Worm (Caenorhabditis elegans) whole organism, L1 larva: ENCODE measurements around the gene F23B2.7.

ENCODE experiments used
- C04F5.9 ChIP-seq: sonication (generic microtip); optimal IDR thresholded peaks from 2 replicates; lab custom pipeline; 2016; ENCODE audit warnings: missing genetic modification characterization, missing compliant biosample characterization
- aha-1 ChIP-seq: fragments of 150-350 bp; optimal IDR thresholded peaks from 2 replicates; lab custom pipeline; 2014; ENCODE audit warnings: missing biosample characterization, missing genetic modification characterization
- ceh-63 ChIP-seq: fragments of 200-800 bp; sonication (Bioruptor generic); optimal IDR thresholded peaks from 2 replicates; lab custom pipeline; 2018; ENCODE audit warnings: mild to moderate bottlenecking, missing genetic modification characterization, missing compliant biosample characterization
- efl-1 ChIP-seq, 4 experiments: fragments of 150-350 bp; optimal IDR thresholded peaks in 3 of 4; peaks in 1 of 4; 1 replicate in 1 of 4; 2 replicates in 3 of 4; lab custom pipeline; 2014; ENCODE audit warnings: missing biosample characterization in 2 of 4, missing genetic modification characterization in 2 of 4, missing genetic modification reagents in 2 of 4
- efl-3 ChIP-seq: fragments of 200-800 bp; sonication (Bioruptor generic); optimal IDR thresholded peaks from 2 replicates; lab custom pipeline; 2018; ENCODE audit warnings: mild to moderate bottlenecking, missing genetic modification characterization, missing compliant biosample characterization
- egl-27 ChIP-seq, 2 experiments: fragments of 150-350 bp in 1 of 2; sonication (generic microtip); optimal IDR thresholded peaks; 3 replicates each; lab custom pipeline; 2017 to 2018; ENCODE audit warnings: missing biosample characterization in 2 of 2, missing genetic modification characterization in 2 of 2, missing genetic modification reagents in 2 of 2
- elt-2 ChIP-seq: sonication (generic microtip); optimal IDR thresholded peaks from 2 replicates; lab custom pipeline; 2016; ENCODE audit warnings: missing genetic modification characterization, mild to moderate bottlenecking, inconsistent platforms, missing compliant biosample characterization, missing genetic modification reagents
- ets-5 ChIP-seq: fragments of 200-800 bp; sonication (Bioruptor generic); IDR thresholded peaks from 2 replicates; pipeline ENCODE4 v1.3.6; 2022; ENCODE audit warnings: missing genetic modification characterization, missing compliant biosample characterization
- fkh-10 ChIP-seq: sonication (generic microtip); optimal IDR thresholded peaks from 2 replicates; lab custom pipeline; 2017; ENCODE audit warnings: missing biosample characterization, missing genetic modification reagents, missing genetic modification characterization
- fkh-4 ChIP-seq: sonication (generic microtip); optimal IDR thresholded peaks from 2 replicates; lab custom pipeline; 2016; ENCODE audit warnings: missing compliant biosample characterization, missing genetic modification characterization, borderline replicate concordance
- fos-1 ChIP-seq: fragments of 150-350 bp; optimal IDR thresholded peaks from 2 replicates; lab custom pipeline; 2014; ENCODE audit warnings: missing biosample characterization, missing genetic modification characterization
- grh-1 ChIP-seq: fragments of 200-800 bp; sonication (Bioruptor generic); IDR thresholded peaks from 2 replicates; pipeline ENCODE4 v1.3.6; 2022; ENCODE audit warnings: missing genetic modification reagents, missing genetic modification characterization, missing compliant biosample characterization
- jun-1 ChIP-seq: fragments of 150-350 bp; optimal IDR thresholded peaks from 2 replicates; lab custom pipeline; 2014; ENCODE audit warnings: missing biosample characterization, missing genetic modification reagents, missing genetic modification characterization
- lin-13 ChIP-seq: fragments of 150-350 bp; optimal IDR thresholded peaks from 2 replicates; lab custom pipeline; 2014; ENCODE audit warnings: missing biosample characterization, missing genetic modification reagents, missing genetic modification characterization
- lin-14 ChIP-seq: fragments of 200-800 bp; sonication (Bioruptor generic); optimal IDR thresholded peaks from 2 replicates; lab custom pipeline; 2018; ENCODE audit warnings: mild to moderate bottlenecking, missing genetic modification characterization, moderate library complexity, missing compliant biosample characterization
- lin-35 ChIP-seq, 2 experiments: fragments of 150-350 bp; optimal IDR thresholded peaks; 2 replicates each; lab custom pipeline; 2014; ENCODE audit warnings: missing biosample characterization in 2 of 2, missing genetic modification characterization in 2 of 2, missing genetic modification reagents in 2 of 2
- mdl-1 ChIP-seq, 2 experiments: fragments of 150-350 bp; optimal IDR thresholded peaks; 2 replicates each; lab custom pipeline; 2014 to 2017; ENCODE audit warnings: missing biosample characterization in 2 of 2, missing genetic modification characterization in 2 of 2, inconsistent platforms in 1 of 2
- nhr-11 ChIP-seq: fragments of 150-350 bp; optimal IDR thresholded peaks from 2 replicates; lab custom pipeline; 2014; ENCODE audit warnings: missing biosample characterization, missing genetic modification characterization
- nhr-20 ChIP-seq: sonication (generic microtip); optimal IDR thresholded peaks from 2 replicates; lab custom pipeline; 2016; ENCODE audit warnings: mild to moderate bottlenecking, missing genetic modification characterization, missing compliant biosample characterization
- nhr-28 ChIP-seq: fragments of 150-350 bp; optimal IDR thresholded peaks from 2 replicates; lab custom pipeline; 2014; ENCODE audit warnings: missing biosample characterization, missing genetic modification characterization
- nhr-77 ChIP-seq: fragments of 150-350 bp; optimal IDR thresholded peaks from 2 replicates; lab custom pipeline; 2014; ENCODE audit warnings: missing biosample characterization, missing genetic modification characterization
- nhr-85 ChIP-seq: sonication (generic microtip); peaks from one replicate; lab custom pipeline; 2016; ENCODE audit warnings: missing genetic modification characterization, inconsistent platforms, missing compliant biosample characterization
- nhr-90 ChIP-seq: sonication (generic microtip); optimal IDR thresholded peaks from 2 replicates; lab custom pipeline; 2016; ENCODE audit warnings: mild to moderate bottlenecking, missing genetic modification characterization, missing compliant biosample characterization; ENCODE audit not compliant: poor library complexity
- pqm-1 ChIP-seq: sonication (generic microtip); optimal IDR thresholded peaks from 3 replicates; lab custom pipeline; 2017; ENCODE audit warnings: missing biosample characterization, missing genetic modification characterization
- rnt-1 ChIP-seq: sonication (generic microtip); optimal IDR thresholded peaks from 2 replicates; lab custom pipeline; 2016; ENCODE audit warnings: mild to moderate bottlenecking, missing genetic modification characterization, moderate library complexity, missing compliant biosample characterization
- sptf-1 ChIP-seq: fragments of 150-350 bp; optimal IDR thresholded peaks from 2 replicates; lab custom pipeline; 2014; ENCODE audit warnings: missing biosample characterization, missing genetic modification characterization
- swsn-7 ChIP-seq: sonication (generic microtip); optimal IDR thresholded peaks from 2 replicates; lab custom pipeline; 2016; ENCODE audit warnings: missing genetic modification characterization, missing compliant biosample characterization
- tlp-1 ChIP-seq: fragments of 150-350 bp; optimal IDR thresholded peaks from 2 replicates; lab custom pipeline; 2014; ENCODE audit warnings: missing biosample characterization, missing genetic modification characterization
- unc-30 ChIP-seq: sonication (generic microtip); optimal IDR thresholded peaks from 2 replicates; lab custom pipeline; 2017; ENCODE audit warnings: missing biosample characterization, missing genetic modification characterization
- unc-98 ChIP-seq: fragments of 200-800 bp; sonication (Bioruptor generic); IDR thresholded peaks from 2 replicates; pipeline ENCODE4 v1.3.6; 2022; ENCODE audit warnings: missing genetic modification characterization, missing compliant biosample characterization
- ztf-11 ChIP-seq, 2 experiments: sonication (generic microtip); optimal IDR thresholded peaks; 2 replicates each; lab custom pipeline; 2016 to 2017; ENCODE audit warnings: missing genetic modification characterization in 2 of 2, missing biosample characterization in 1 of 2, missing compliant biosample characterization in 1 of 2

The F23B2.7 gene

ce11 chrIV:9154263-9154662, 4.0 kb downstream of the F23B2.7 start, which contains the start of gene F23B2.10:
F23B2.10 (minus strand) TSS chrIV:9154363.
- TF ChIP-seq sptf-1 (tag; lab: Kevin White, UChicago): no peak
- TF ChIP-seq unc-30 (tag; lab: Kevin White, UChicago): no peak
- no peak for TF ChIP-seq unc-98 (GFP tag; lab: Robert Waterston, UW)
- no peak for TF ChIP-seq C04F5.9 (tag; lab: Kevin White, UChicago)
- no peak for TF ChIP-seq rnt-1 (tag; lab: Kevin White, UChicago)
- TF ChIP-seq ztf-11 (tag; optimal IDR thresholded peaks at IDR 0.05; lab: Kevin White, UChicago): no peak
- no peak for TF ChIP-seq ceh-63 (GFP tag; lab: Kevin White, UChicago)
- TF ChIP-seq efl-3 (GFP tag; lab: Kevin White, UChicago): no peak
- TF ChIP-seq ets-5: no peak
- TF ChIP-seq, all 84 proteins: peak for 0

- TF ChIP-seq elt-2 (tag; lab: Kevin White, UChicago) (peak; percentile 87), pqm-1 (tag; lab: Kevin White, UChicago) (peak; percentile 43), fkh-10 (GFP tag; lab: Kevin White, UChicago) (no peak), tlp-1 (tag; lab: Kevin White, UChicago) (peak; percentile 67)
These were observed 8.9 kb downstream of the F23B2.7 start, which contains the start of gene pcp-3 for ce11 chrIV:9158969-9159800. pcp-3 (minus strand) TSS chrIV:9159019.

DNA sequence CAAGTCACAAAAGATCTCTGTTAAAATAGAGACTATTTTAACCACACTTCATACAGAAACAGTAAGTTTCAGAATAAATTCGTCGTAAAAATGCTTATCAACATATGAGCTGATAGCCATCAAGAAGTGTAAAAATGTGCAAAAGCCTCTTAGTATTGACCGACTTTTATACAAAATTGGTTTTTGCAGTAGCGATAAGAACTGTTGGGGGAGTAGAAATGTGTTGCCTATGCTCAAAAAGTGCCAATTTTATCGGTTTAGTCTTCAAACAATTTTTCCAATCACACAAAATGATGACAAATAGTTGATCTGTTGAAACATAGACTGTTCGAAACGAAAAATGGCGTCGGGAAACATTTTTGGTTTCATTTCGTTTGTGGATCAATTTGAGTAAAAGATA, 9.6 kb downstream of the F23B2.7 start:
- TF ChIP-seq nhr-11 (tag; lab: Kevin White, UChicago) (no peak), grh-1 (no peak), egl-27 (tag; optimal IDR thresholded peaks at IDR 0.05; lab: Kevin White, UChicago) (no peak), lin-35 (GFP tag; optimal IDR thresholded peaks at IDR 0.05; lab: Kevin White, UChicago) (peak in 1 of 2 experiments; percentile 15), nhr-90 (tag; lab: Kevin White, UChicago) (no peak), fkh-4 (tag; lab: Kevin White, UChicago) (no peak), swsn-7 (tag; lab: Kevin White, UChicago) (no peak), efl-1 (optimal IDR thresholded peaks at IDR 0.05; lab: Kevin White, UChicago) (no peak), efl-1 (GFP tag; optimal IDR thresholded peaks at IDR 0.05 in 1 of 2; lab: Kevin White, UChicago) (peak in 1 of 2 experiments; percentile 1), tlp-1 (tag; lab: Kevin White, UChicago) (no peak), nhr-20 (tag; lab: Kevin White, UChicago) (peak; percentile 0), nhr-28 (tag; lab: Kevin White, UChicago) (no peak), lin-13 (GFP tag; lab: Kevin White, UChicago) (no peak), fos-1 (tag; lab: Kevin White, UChicago) (no peak), elt-2 (tag; lab: Kevin White, UChicago) (peak; percentile 95), unc-98 (GFP tag; lab: Robert Waterston, UW) (no peak)
- TF ChIP-seq, all 84 proteins: peak for 4

DNA sequence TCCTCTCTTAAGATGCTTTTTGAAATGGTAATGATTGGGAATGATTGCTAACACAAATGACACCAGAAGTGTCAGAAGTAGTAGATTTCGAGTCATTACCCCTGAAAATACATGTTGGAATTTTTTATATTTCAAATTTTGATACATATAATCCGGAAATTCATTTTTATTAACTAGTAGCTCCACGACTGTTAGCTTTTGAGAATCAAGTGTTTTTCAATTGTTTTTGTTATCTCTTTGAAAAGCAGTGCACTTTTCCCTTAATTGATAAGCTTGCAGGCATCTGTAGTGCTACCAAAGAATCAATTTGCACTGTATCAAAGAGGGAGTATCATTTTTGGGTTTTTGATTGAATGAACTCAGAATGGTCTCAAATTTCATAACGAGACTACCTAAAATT, 14.8 kb downstream of the F23B2.7 start, which contains the start of gene pcp-2:
pcp-2 (minus strand) TSS at position 101 of the 400 bp plus-strand sequence.
- TF ChIP-seq efl-1 (optimal IDR thresholded peaks at IDR 0.05; lab: Kevin White, UChicago) (no peak), efl-1 (GFP tag; optimal IDR thresholded peaks at IDR 0.05 in 1 of 2; lab: Kevin White, UChicago) (peak in 1 of 2 experiments; percentile 12), nhr-85 (tag; lab: Kevin White, UChicago) (no peak)

DNA sequence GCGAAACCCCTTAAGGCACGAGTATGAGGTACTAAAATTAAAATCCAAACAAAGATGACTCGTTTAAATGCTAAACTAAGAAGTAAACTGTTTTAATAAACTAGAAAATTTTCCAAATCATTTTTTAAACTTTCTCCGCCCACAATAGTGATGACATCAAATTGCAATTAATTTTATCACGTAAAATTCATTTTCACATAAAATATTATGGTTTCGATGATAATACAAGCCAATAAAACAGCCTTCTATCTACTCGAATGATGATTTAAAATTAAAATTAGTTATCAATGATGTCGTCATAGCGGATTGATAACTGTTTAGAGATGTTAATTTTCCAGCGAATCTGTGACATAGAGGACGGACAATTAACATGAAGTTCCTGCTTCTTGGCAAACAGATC, 15.4 kb downstream of the F23B2.7 start, which contains the start of gene C07C7.3:
C07C7.3 (plus strand) TSS at position 371 of the 400 bp plus-strand sequence.
- TF ChIP-seq lin-14 (GFP tag; lab: Kevin White, UChicago) (no peak), sptf-1 (tag; lab: Kevin White, UChicago) (no peak), jun-1 (tag; lab: Kevin White, UChicago) (no peak), C04F5.9 (tag; lab: Kevin White, UChicago) (no peak), nhr-11 (tag; lab: Kevin White, UChicago) (no peak), tlp-1 (tag; lab: Kevin White, UChicago) (peak; percentile 51), nhr-77 (tag; lab: Kevin White, UChicago) (no peak), aha-1 (tag; lab: Kevin White, UChicago) (no peak), efl-1 (optimal IDR thresholded peaks at IDR 0.05; lab: Kevin White, UChicago) (no peak), efl-1 (GFP tag; optimal IDR thresholded peaks at IDR 0.05 in 1 of 2; lab: Kevin White, UChicago) (peak in 1 of 2 experiments; percentile 57), elt-2 (tag; lab: Kevin White, UChicago) (peak; percentile 70), unc-30 (tag; lab: Kevin White, UChicago) (no peak), mdl-1 (tag; optimal IDR thresholded peaks at IDR 0.05; lab: Kevin White, UChicago) (no peak), fos-1 (tag; lab: Kevin White, UChicago) (no peak)
